1 fruit fly cellular context compared by ENCODE assay signal in the genomic region with DNA sequence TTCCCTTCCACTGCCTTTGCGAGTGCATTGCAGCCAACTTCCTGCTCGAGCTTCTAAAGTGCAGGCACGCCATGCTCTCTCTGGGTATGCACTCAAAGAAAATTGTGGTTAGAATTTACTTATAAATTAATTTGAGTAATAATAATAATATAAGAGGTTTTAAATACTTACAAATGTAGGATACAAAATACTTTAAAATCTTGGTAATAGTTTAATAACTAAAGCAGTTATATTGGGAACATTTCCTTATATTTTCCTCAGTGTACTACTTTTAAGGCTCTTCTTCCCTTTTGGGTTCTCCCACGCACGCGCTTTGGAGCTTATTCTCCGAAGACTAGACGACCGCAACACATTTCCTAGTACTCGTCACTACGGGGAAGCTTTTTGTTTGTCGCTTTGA.
A peak's percentile ranks its signal among the peaks of the same experiment; 100 is the strongest.
TF ChIP-seq lines count a peak whose summit lies in the region.

No protein-coding gene starts in this region.

TF ChIP-seq in whole organism, embryonic, 481 proteins besides CTCF, POLR2A, EP300 and RAD21 (continued from another document):
- peak; percentile 69 for TF ChIP-seq bcd (GFP tag; optimal IDR thresholded peaks at IDR 0.05; lab: Kevin White, UChicago)
- peak; percentile 73 for TF ChIP-seq CG34376 (GFP tag; optimal IDR thresholded peaks at IDR 0.05; lab: Kevin White, UChicago)
- TF ChIP-seq luna (GFP tag; optimal IDR thresholded peaks at IDR 0.05; lab: Kevin White, UChicago) = no peak
- no peak for TF ChIP-seq CG33213 (GFP tag; optimal IDR thresholded peaks at IDR 0.05; lab: Kevin White, UChicago)
- TF ChIP-seq CG12071 (GFP tag; optimal IDR thresholded peaks at IDR 0.05; lab: Kevin White, UChicago) = peak; percentile 29
- no peak for TF ChIP-seq dati (GFP tag; IDR thresholded peaks at IDR 0.05; lab: Robert Waterston, UW)
- TF ChIP-seq Hmx (GFP tag; optimal IDR thresholded peaks at IDR 0.05; lab: Kevin White, UChicago) = no peak
- peak; percentile 31 for TF ChIP-seq abd-A (tag; optimal IDR thresholded peaks at IDR 0.05; lab: Kevin White, UChicago)
- peak; percentile 91 for TF ChIP-seq CG11504 (tag; optimal IDR thresholded peaks at IDR 0.05; lab: Kevin White, UChicago)
- TF ChIP-seq Sin3A (optimal IDR thresholded peaks at IDR 0.05; lab: Kevin White, UChicago) = no peak
- no peak for TF ChIP-seq gt (GFP tag; IDR thresholded peaks at IDR 0.05; lab: Robert Waterston, UW)
- TF ChIP-seq Hr3 (GFP tag; optimal IDR thresholded peaks at IDR 0.05; lab: Kevin White, UChicago) = peak; percentile 80
- 0 out of 4 replicates have a peak, but pooled peaks have one; percentile 34 for TF ChIP-seq chinmo (GFP tag; IDR thresholded peaks at IDR 0.05; lab: Robert Waterston, UW; ENCODE audit: partially characterized antibody)
- TF ChIP-seq trem (tag; optimal IDR thresholded peaks at IDR 0.05; lab: Kevin White, UChicago) = peak; percentile 58
- TF ChIP-seq Kr (GFP tag; optimal IDR thresholded peaks at IDR 0.05; lab: Kevin White, UChicago) = no peak
- peak; percentile 42 for TF ChIP-seq exex (tag; optimal IDR thresholded peaks at IDR 0.05; lab: Kevin White, UChicago)
- peak; percentile 96 for TF ChIP-seq CG18599 (GFP tag; optimal IDR thresholded peaks at IDR 0.05; lab: Kevin White, UChicago)
- no peak for TF ChIP-seq CG6791 (GFP tag; IDR thresholded peaks at IDR 0.05; lab: Robert Waterston, UW; ENCODE audit: partially characterized antibody)
- peak; percentile 77; the same call in 1 of the 2 replicates for TF ChIP-seq Drgx (GFP tag; IDR thresholded peaks at IDR 0.05; lab: Robert Waterston, UW)
- TF ChIP-seq CrebB (tag; optimal IDR thresholded peaks at IDR 0.05; lab: Kevin White, UChicago) = peak; percentile 83
- peak; percentile 87 for TF ChIP-seq nmo (GFP tag; optimal IDR thresholded peaks at IDR 0.05; lab: Kevin White, UChicago)
- TF ChIP-seq CG18262 (tag; optimal IDR thresholded peaks at IDR 0.05; lab: Kevin White, UChicago) = peak; percentile 83
- TF ChIP-seq CG11093 (GFP tag; IDR thresholded peaks at IDR 0.05; lab: Robert Waterston, UW) = 0 out of 3 replicates have a peak, but pooled peaks have one; percentile 9
- no peak for TF ChIP-seq pum (GFP tag; optimal IDR thresholded peaks at IDR 0.05; lab: Kevin White, UChicago)
- TF ChIP-seq CG11723 (GFP tag; optimal IDR thresholded peaks at IDR 0.05; lab: Kevin White, UChicago) = no peak
- no peak for TF ChIP-seq CG7745 (tag; optimal IDR thresholded peaks at IDR 0.05; lab: Kevin White, UChicago)
- no peak for TF ChIP-seq hb (GFP tag; IDR thresholded peaks at IDR 0.05; lab: Robert Waterston, UW; ENCODE audit: partially characterized antibody)
- TF ChIP-seq Rfx (GFP tag; IDR thresholded peaks at IDR 0.05; lab: Robert Waterston, UW) = peak; percentile 84
- peak; percentile 22 for TF ChIP-seq CG16815 (GFP tag; optimal IDR thresholded peaks at IDR 0.05; lab: Kevin White, UChicago)
- TF ChIP-seq CG7271 (tag; optimal IDR thresholded peaks at IDR 0.05; lab: Kevin White, UChicago) = peak; percentile 51
- TF ChIP-seq CG31365 (tag; optimal IDR thresholded peaks at IDR 0.05; lab: Kevin White, UChicago) = no peak
- TF ChIP-seq Stat92E (GFP tag; optimal IDR thresholded peaks at IDR 0.05; lab: Kevin White, UChicago) = no peak
- TF ChIP-seq mam (GFP tag; optimal IDR thresholded peaks at IDR 0.05; lab: Kevin White, UChicago) = peak; percentile 24
- no peak for TF ChIP-seq ERR (GFP tag; optimal IDR thresholded peaks at IDR 0.05; lab: Kevin White, UChicago)
- TF ChIP-seq org-1 (GFP tag; optimal IDR thresholded peaks at IDR 0.05; lab: Kevin White, UChicago) = peak; percentile 75
- TF ChIP-seq CG2120 (GFP tag; optimal IDR thresholded peaks at IDR 0.05; lab: Kevin White, UChicago) = peak; percentile 72
- peak; percentile 61 for TF ChIP-seq CG9437 (GFP tag; optimal IDR thresholded peaks at IDR 0.05; lab: Kevin White, UChicago)
- peak; percentile 41 for TF ChIP-seq CG10274 (GFP tag; optimal IDR thresholded peaks at IDR 0.05; lab: Kevin White, UChicago)
- no peak for TF ChIP-seq CG8478 (optimal IDR thresholded peaks at IDR 0.05; lab: Kevin White, UChicago)
- TF ChIP-seq CG7372 (GFP tag; IDR thresholded peaks at IDR 0.05; lab: Robert Waterston, UW) = peak; percentile 71
- TF ChIP-seq p53 (GFP tag; optimal IDR thresholded peaks at IDR 0.05; lab: Kevin White, UChicago) = no peak
- no peak for TF ChIP-seq tna (GFP tag; IDR thresholded peaks at IDR 0.05; lab: Robert Waterston, UW; ENCODE audit: partially characterized antibody)
- peak; percentile 14 for TF ChIP-seq Mad (GFP tag; optimal IDR thresholded peaks at IDR 0.05; lab: Kevin White, UChicago)
- peak; percentile 78 for TF ChIP-seq gsb-n (tag; optimal IDR thresholded peaks at IDR 0.05; lab: Kevin White, UChicago)
- TF ChIP-seq crp (GFP tag; optimal IDR thresholded peaks at IDR 0.05; lab: Kevin White, UChicago) = peak in 1 of 2 experiments; percentile 17
- peak; percentile 18 to 33 for TF ChIP-seq chif (GFP tag; optimal IDR thresholded peaks at IDR 0.05; lab: Kevin White, UChicago)
- no peak for TF ChIP-seq sens-2 (GFP tag; IDR thresholded peaks at IDR 0.05; lab: Robert Waterston, UW)
- peak; percentile 52 for TF ChIP-seq CG3407 (GFP tag; optimal IDR thresholded peaks at IDR 0.05; lab: Kevin White, UChicago)
- TF ChIP-seq zfh1 (GFP tag; IDR thresholded peaks at IDR 0.05; lab: Robert Waterston, UW) = peak; percentile 61; the same call in 2 of the 3 replicates
- peak; percentile 75 for TF ChIP-seq CG6854 (GFP tag; optimal IDR thresholded peaks at IDR 0.05; lab: Kevin White, UChicago)
- peak; percentile 50 for TF ChIP-seq tup (GFP tag; optimal IDR thresholded peaks at IDR 0.05; lab: Kevin White, UChicago)
